Worm (Caenorhabditis elegans) whole organism, L4 larva: ENCODE results near the gene sre-3.

Experiments used
- F37D6.2 ChIP-seq: sonication (generic microtip); optimal IDR thresholded peaks from 2 replicates; lab custom pipeline; 2016; ENCODE audit warnings: mild to moderate bottlenecking, missing genetic modification characterization, missing compliant biosample characterization
- T26A8.4 ChIP-seq: fragments of 200-800 bp; sonication (Bioruptor generic); IDR thresholded peaks from 2 replicates; pipeline ENCODE4 v1.3.6; 2022; ENCODE audit warnings: missing genetic modification characterization, missing compliant biosample characterization
- Y5F2A.4 ChIP-seq: fragments of 200-800 bp; sonication (Bioruptor generic); optimal IDR thresholded peaks from 2 replicates; lab custom pipeline; 2018; ENCODE audit warnings: mild to moderate bottlenecking, missing genetic modification characterization, missing compliant biosample characterization
- ZK337.2 ChIP-seq: fragments of 200-800 bp; sonication (Bioruptor generic); IDR thresholded peaks from 2 replicates; pipeline ENCODE4 v1.3.6; 2022; ENCODE audit warnings: missing genetic modification reagents, missing genetic modification characterization, missing compliant biosample characterization
- aha-1 ChIP-seq: fragments of 150-350 bp; peaks from one replicate; lab custom pipeline; 2014; ENCODE audit warnings: missing biosample characterization, missing genetic modification characterization
- arid-1 ChIP-seq: fragments of 200-800 bp; sonication (Bioruptor generic); conservative IDR thresholded peaks from 2 replicates; pipeline ENCODE4 v1.3.6; 2022; ENCODE audit warnings: missing genetic modification reagents, missing genetic modification characterization, missing compliant biosample characterization
- dmd-9 ChIP-seq: fragments of 200-800 bp; sonication (Bioruptor generic); IDR thresholded peaks from 2 replicates; pipeline ENCODE4 v1.3.6; 2022; ENCODE audit warnings: missing genetic modification reagents, missing genetic modification characterization, missing compliant biosample characterization
- dpl-1 ChIP-seq: fragments of 150-350 bp; optimal IDR thresholded peaks from 2 replicates; lab custom pipeline; 2014; ENCODE audit warnings: missing biosample characterization, missing genetic modification reagents, missing genetic modification characterization
- duxl-1 ChIP-seq: sonication (generic microtip); optimal IDR thresholded peaks from 2 replicates; lab custom pipeline; 2016; ENCODE audit warnings: mild to moderate bottlenecking, missing genetic modification characterization, moderate library complexity, missing compliant biosample characterization; ENCODE audit not compliant: poor library complexity
- dve-1 ChIP-seq: sonication (generic microtip); optimal IDR thresholded peaks from 2 replicates; lab custom pipeline; 2017; ENCODE audit warnings: antibody characterized with exemption, mild to moderate bottlenecking, missing genetic modification characterization, missing compliant biosample characterization; ENCODE audit not compliant: insufficient read depth
- egl-27 ChIP-seq: sonication (generic microtip); optimal IDR thresholded peaks from 3 replicates; lab custom pipeline; 2017; ENCODE audit warnings: missing biosample characterization, missing genetic modification reagents, missing genetic modification characterization
- gei-8 ChIP-seq: fragments of 200-800 bp; sonication (Bioruptor generic); optimal IDR thresholded peaks from 2 replicates; lab custom pipeline; 2018; ENCODE audit warnings: mild to moderate bottlenecking, missing genetic modification characterization, missing compliant biosample characterization
- hif-1 ChIP-seq, 2 experiments: sonication (generic microtip); optimal IDR thresholded peaks; 2 replicates each; lab custom pipeline; 2016 to 2017; ENCODE audit warnings: missing compliant biosample characterization in 2 of 2, missing genetic modification characterization in 2 of 2, missing genetic modification reagents in 2 of 2, missing genotype in 2 of 2, mild to moderate bottlenecking in 1 of 2
- hlh-11 ChIP-seq: fragments of 200-800 bp; sonication (Bioruptor generic); optimal IDR thresholded peaks from 2 replicates; lab custom pipeline; 2018; ENCODE audit warnings: mild to moderate bottlenecking, missing genetic modification characterization, missing compliant biosample characterization
- hlh-30 ChIP-seq: sonication (generic microtip); optimal IDR thresholded peaks from 2 replicates; lab custom pipeline; 2017; ENCODE audit warnings: antibody characterized with exemption, mild to moderate bottlenecking, missing genetic modification characterization, missing compliant biosample characterization; ENCODE audit not compliant: insufficient read depth
- hmg-1.1 ChIP-seq: fragments of 200-800 bp; sonication (Bioruptor generic); IDR thresholded peaks from 2 replicates; pipeline ENCODE4 v1.3.6; 2022; ENCODE audit warnings: missing genetic modification reagents, missing genetic modification characterization, missing compliant biosample characterization
- lin-13 ChIP-seq: fragments of 150-350 bp; optimal IDR thresholded peaks from 2 replicates; lab custom pipeline; 2014; ENCODE audit warnings: missing biosample characterization, missing genetic modification reagents, missing genetic modification characterization
- lin-38 ChIP-seq: fragments of 200-800 bp; sonication (Bioruptor generic); IDR thresholded peaks from 2 replicates; pipeline ENCODE4 v1.3.6; 2022; ENCODE audit warnings: missing genetic modification reagents, missing genetic modification characterization, missing compliant biosample characterization
- lin-39 ChIP-seq: fragments of 150-350 bp; optimal IDR thresholded peaks from 2 replicates; lab custom pipeline; 2014; ENCODE audit warnings: missing biosample characterization, missing genetic modification reagents, missing genetic modification characterization
- lsy-2 ChIP-seq, 2 experiments: fragments of 150-350 bp in 1 of 2; sonication (generic microtip) in 1 of 2; optimal IDR thresholded peaks; 2 replicates each; lab custom pipeline; 2014 to 2017; ENCODE audit warnings: missing biosample characterization in 2 of 2, missing genetic modification characterization in 2 of 2
- mep-1 ChIP-seq: fragments of 150-350 bp; sonication (generic microtip); optimal IDR thresholded peaks from 3 replicates; lab custom pipeline; 2014; ENCODE audit warnings: missing biosample characterization, missing genetic modification characterization
- mes-2 ChIP-seq: sonication (generic microtip); optimal IDR thresholded peaks from 2 replicates; lab custom pipeline; 2016; ENCODE audit warnings: missing genotype, mild to moderate bottlenecking, missing genetic modification characterization, missing compliant biosample characterization; ENCODE audit not compliant: poor library complexity, severe bottlenecking
- mxl-2 ChIP-seq: fragments of 200-800 bp; sonication (Bioruptor generic); conservative IDR thresholded peaks from 2 replicates; pipeline ENCODE4 v1.3.6; 2022; ENCODE audit warnings: missing genetic modification reagents, missing genetic modification characterization, missing compliant biosample characterization
- mxl-3 ChIP-seq: fragments of 200-800 bp; sonication (Bioruptor generic); optimal IDR thresholded peaks from 2 replicates; lab custom pipeline; 2018; ENCODE audit warnings: mild to moderate bottlenecking, missing genetic modification characterization, missing compliant biosample characterization
- nhr-25 ChIP-seq: sonication (generic microtip); optimal IDR thresholded peaks from 2 replicates; lab custom pipeline; 2017; ENCODE audit warnings: missing genetic modification characterization, mild to moderate bottlenecking, missing compliant biosample characterization, antibody characterized with exemption, moderate library complexity, borderline replicate concordance; ENCODE audit not compliant: insufficient read depth
- nhr-48 ChIP-seq: sonication (generic microtip); optimal IDR thresholded peaks from 2 replicates; lab custom pipeline; 2016; ENCODE audit warnings: mild to moderate bottlenecking, missing genetic modification characterization, missing compliant biosample characterization
- nhr-76 ChIP-seq: fragments of 150-350 bp; optimal IDR thresholded peaks from 2 replicates; lab custom pipeline; 2014; ENCODE audit warnings: missing biosample characterization, missing genetic modification characterization
- php-3 ChIP-seq: fragments of 200-800 bp; sonication (Bioruptor generic); IDR thresholded peaks from 2 replicates; pipeline ENCODE4 v1.3.6; 2022; ENCODE audit warnings: missing genetic modification reagents, missing genetic modification characterization, missing compliant biosample characterization
- snpc-4 ChIP-seq: fragments of 150-350 bp; optimal IDR thresholded peaks from 2 replicates; lab custom pipeline; 2014; ENCODE audit warnings: missing biosample characterization, missing genetic modification characterization
- spr-1 ChIP-seq: sonication (generic microtip); optimal IDR thresholded peaks from 2 replicates; lab custom pipeline; 2016; ENCODE audit warnings: mild to moderate bottlenecking, missing genetic modification characterization, missing compliant biosample characterization
- tra-1 ChIP-seq: fragments of 200-800 bp; sonication (Bioruptor generic); IDR thresholded peaks from 2 replicates; pipeline ENCODE4 v1.3.6; 2022; ENCODE audit warnings: missing genetic modification reagents, missing genetic modification characterization, missing compliant biosample characterization
- unc-62 ChIP-seq, 3 experiments: fragments of 150-350 bp in 1 of 3; sonication (generic microtip); optimal IDR thresholded peaks in 2 of 3; peaks in 1 of 3; 1 replicate in 1 of 3; 2 replicates in 2 of 3; lab custom pipeline; 2014 to 2017; ENCODE audit warnings: missing biosample characterization in 3 of 3, missing genetic modification characterization in 3 of 3, missing genetic modification reagents in 3 of 3, missing genotype in 1 of 3
- zfp-3 ChIP-seq: fragments of 200-800 bp; sonication (Bioruptor generic); conservative IDR thresholded peaks from 2 replicates; pipeline ENCODE4 v1.3.6; 2022; ENCODE audit warnings: missing genetic modification reagents, missing genetic modification characterization, missing compliant biosample characterization
- zip-11 ChIP-seq: fragments of 200-800 bp; sonication (Bioruptor generic); IDR thresholded peaks from 2 replicates; pipeline ENCODE4 v1.3.6; 2022; ENCODE audit warnings: missing genetic modification characterization, missing compliant biosample characterization
- zip-2 ChIP-seq: fragments of 150-350 bp; optimal IDR thresholded peaks from 2 replicates; lab custom pipeline; 2014; ENCODE audit warnings: missing biosample characterization, missing genetic modification characterization

Gene sre-3

DNA sequence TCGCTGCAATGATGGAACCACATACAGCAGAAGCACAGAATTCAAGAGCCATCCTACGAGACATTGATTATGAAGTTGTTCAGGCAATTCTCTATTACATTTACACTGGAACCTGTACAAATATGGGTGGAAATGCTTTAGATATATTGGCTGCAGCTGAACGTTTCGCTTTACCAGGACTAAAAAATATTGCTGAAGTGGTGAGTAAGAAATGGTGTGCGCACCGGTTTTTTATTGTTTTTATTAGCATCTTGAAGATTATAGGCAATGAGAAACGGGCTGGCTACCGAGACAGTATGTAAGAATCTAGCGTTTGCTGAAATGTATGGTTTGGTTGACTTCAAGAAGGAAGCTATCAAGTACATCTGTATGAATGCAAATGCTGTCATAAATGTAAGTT lies 10.5 kb downstream of the sre-3 start:
- no peak for TF ChIP-seq lin-38 (GFP tag; lab: Robert Waterston, UW)
- peak; percentile 21 for TF ChIP-seq aha-1 (tag; lab: Kevin White, UChicago)
- no peak for TF ChIP-seq hlh-30 (tag; lab: Kevin White, UChicago)
- TF ChIP-seq egl-27 (tag; lab: Kevin White, UChicago) = no peak
- TF ChIP-seq unc-62 (GFP tag; optimal IDR thresholded peaks at IDR 0.05 in 1 of 2; lab: Kevin White, UChicago) = peak in 1 of 2 experiments; percentile 98
- TF ChIP-seq unc-62 (tag; optimal IDR thresholded peaks at IDR 0.05; lab: Kevin White, UChicago) = no peak
- TF ChIP-seq gei-8 (GFP tag; lab: Kevin White, UChicago) = no peak
- no peak for TF ChIP-seq dmd-9
- no peak for TF ChIP-seq nhr-76 (tag; lab: Kevin White, UChicago)
- TF ChIP-seq mep-1 (tag; lab: Kevin White, UChicago) = no peak

DNA sequence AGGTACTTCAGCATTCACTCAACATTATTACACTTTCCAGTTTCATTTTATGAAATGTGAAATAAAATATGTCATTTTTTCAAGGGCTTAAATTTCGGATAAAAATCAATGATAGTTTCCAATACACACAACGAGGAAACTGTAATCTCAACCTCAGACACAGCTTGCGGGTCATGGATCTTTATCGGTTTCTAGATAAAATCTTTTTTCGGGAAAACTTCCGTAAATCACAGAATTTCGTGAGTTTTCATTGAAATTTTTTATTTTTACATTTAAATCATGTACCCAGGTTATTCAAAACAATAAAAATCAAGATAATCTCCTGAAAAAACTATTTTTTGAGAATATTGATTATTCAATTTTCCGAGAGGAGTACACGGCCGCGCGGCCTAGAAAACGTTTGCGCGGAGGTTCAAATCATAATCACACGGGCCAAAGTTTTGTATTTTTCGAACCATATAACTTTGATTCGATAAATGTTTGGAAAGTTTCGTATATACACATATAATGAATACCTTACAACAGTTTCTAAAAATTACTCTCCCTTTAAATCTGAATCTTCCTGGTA lies 11.8 kb downstream of the sre-3 start:
- TF ChIP-seq tra-1 (no peak), spr-1 (tag; lab: Kevin White, UChicago) (peak; percentile 5), lin-39 (tag; lab: Kevin White, UChicago) (no peak), dpl-1 (GFP tag; lab: Kevin White, UChicago) (peak; percentile 50), mep-1 (tag; lab: Kevin White, UChicago) (peak; percentile 8), mes-2 (tag; lab: Kevin White, UChicago) (peak; percentile 78), gei-8 (GFP tag; lab: Kevin White, UChicago) (no peak), dve-1 (tag; lab: Kevin White, UChicago) (peak; percentile 8), lin-38 (GFP tag; lab: Robert Waterston, UW) (peak; percentile 43; the same call in 1 of the 2 replicates), lsy-2 (tag; optimal IDR thresholded peaks at IDR 0.05; lab: Kevin White, UChicago) (peak in 1 of 2 experiments; percentile 26), mxl-2 (GFP tag; lab: Robert Waterston, UW) (no peak), zfp-3 (GFP tag; lab: Robert Waterston, UW) (0 out of 2 replicates have a peak, but pooled peaks have one; percentile 18), dmd-9 (0 out of 2 replicates have a peak, but pooled peaks have one; percentile 28), duxl-1 (tag; lab: Kevin White, UChicago) (peak; percentile 40), hif-1 (tag; optimal IDR thresholded peaks at IDR 0.05; lab: Kevin White, UChicago) (peak in 1 of 2 experiments; percentile 43), nhr-48 (tag; lab: Kevin White, UChicago) (no peak), zip-2 (tag; lab: Kevin White, UChicago) (peak; percentile 58), arid-1 (GFP tag; lab: Robert Waterston, UW) (0 out of 2 replicates have a peak, but pooled peaks have one; percentile 13), ZK337.2 (GFP tag; lab: Robert Waterston, UW) (no peak)
- TF ChIP-seq, all 104 proteins: peak for 13

DNA sequence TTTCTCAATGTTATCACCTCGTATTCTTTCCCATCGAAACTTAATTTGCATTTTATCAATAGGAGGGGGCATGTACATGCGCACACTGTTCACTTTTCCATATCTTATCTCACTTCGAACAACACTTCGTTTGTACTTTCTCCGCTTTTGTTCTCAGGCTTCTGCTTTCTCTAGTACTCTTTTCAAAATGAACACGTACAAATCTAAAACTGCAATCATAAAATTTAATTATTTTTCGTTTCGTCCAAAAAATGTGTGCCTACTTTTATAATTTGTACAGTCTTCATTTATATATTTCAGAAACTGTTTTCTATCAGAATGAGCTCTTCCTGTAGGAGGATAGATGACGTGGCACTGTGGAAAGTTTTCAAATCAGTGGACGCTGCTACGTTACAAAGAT lies 13.2 kb downstream of the sre-3 start, which contains the start of gene C07D10.1:
Gene C07D10.1 (plus strand): TSS at position 301 of the 400 bp plus-strand sequence.
- TF ChIP-seq lin-38 (GFP tag; lab: Robert Waterston, UW) = peak; percentile 9; the same call in 1 of the 2 replicates
- TF ChIP-seq hmg-1.1 (GFP tag; lab: Robert Waterston, UW) = no peak
- TF ChIP-seq, all 104 proteins: peak for 1

DNA sequence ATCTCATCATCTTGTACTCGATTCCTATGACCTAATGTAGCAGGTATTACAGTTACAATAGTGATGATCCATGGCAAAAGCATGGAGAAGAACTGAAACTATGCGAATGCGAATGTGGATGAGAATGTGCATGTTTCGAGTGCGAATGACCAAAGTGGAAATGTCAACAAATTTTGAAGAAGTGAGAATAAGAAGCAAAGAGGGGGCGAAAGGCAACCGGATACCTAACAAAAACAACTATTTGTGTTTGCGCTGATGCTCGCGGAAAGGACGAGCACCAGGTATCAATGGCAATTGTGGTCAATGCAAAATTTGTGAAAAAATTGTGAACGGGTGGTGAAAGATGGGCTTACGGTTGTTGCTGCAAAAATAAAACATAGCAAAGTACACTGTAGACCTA lies 17.1 kb downstream of the sre-3 start, which contains the start of gene nas-7:
Gene nas-7 (minus strand): TSS at position 101 of the 400 bp plus-strand sequence.
- TF ChIP-seq aha-1 (tag; lab: Kevin White, UChicago) = peak; percentile 52
- no peak for TF ChIP-seq snpc-4 (tag; lab: Kevin White, UChicago)
- TF ChIP-seq F37D6.2 (tag; lab: Kevin White, UChicago) = no peak
- TF ChIP-seq lin-13 (GFP tag; lab: Kevin White, UChicago) = no peak
- TF ChIP-seq Y5F2A.4 (GFP tag; lab: Kevin White, UChicago) = no peak

DNA sequence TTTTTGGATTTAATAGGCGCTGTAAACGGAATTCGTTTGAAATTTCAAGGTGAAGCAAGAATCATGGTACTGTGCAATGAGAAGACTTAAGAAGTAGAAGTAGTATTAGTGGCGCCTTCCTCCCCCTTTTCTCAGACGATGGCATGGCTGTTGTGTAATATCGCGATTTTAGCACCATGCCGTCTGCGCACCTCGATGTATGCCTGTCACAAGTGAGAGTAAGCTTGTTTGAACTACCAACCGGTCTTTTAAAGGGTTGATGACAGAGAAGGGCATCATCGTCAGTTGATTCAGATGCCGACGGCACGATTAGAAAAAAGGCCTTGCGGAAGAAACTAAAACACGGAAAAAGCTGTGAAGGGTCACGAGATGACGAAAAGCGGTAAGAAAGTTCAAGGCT lies 18.5 kb downstream of the sre-3 start:
- TF ChIP-seq zip-11 (GFP tag; lab: Robert Waterston, UW) (no peak), egl-27 (tag; lab: Kevin White, UChicago) (no peak), mep-1 (tag; lab: Kevin White, UChicago) (peak; percentile 1), T26A8.4 (GFP tag; lab: Robert Waterston, UW) (peak; percentile 20; the same call in 1 of the 2 replicates), aha-1 (tag; lab: Kevin White, UChicago) (peak; percentile 73), mxl-3 (GFP tag; lab: Kevin White, UChicago) (peak; percentile 61), unc-62 (GFP tag; optimal IDR thresholded peaks at IDR 0.05 in 1 of 2; lab: Kevin White, UChicago) (peak in 1 of 2 experiments; percentile 61), unc-62 (tag; optimal IDR thresholded peaks at IDR 0.05; lab: Kevin White, UChicago) (no peak), nhr-48 (tag; lab: Kevin White, UChicago) (peak; percentile 8), php-3 (no peak), hlh-30 (tag; lab: Kevin White, UChicago) (peak; percentile 51), nhr-25 (tag; lab: Kevin White, UChicago) (peak; percentile 52), hlh-11 (tag; lab: Kevin White, UChicago) (peak; percentile 71), dpl-1 (GFP tag; lab: Kevin White, UChicago) (no peak)
- TF ChIP-seq, all 104 proteins: peak for 9
